Fruit fly (Drosophila melanogaster) whole organism, embryonic: ENCODE data around the gene Naxd.

Source experiments
- CG10321 ChIP-seq: fragments of 200-800 bp; sonication (Bioruptor generic); IDR thresholded peaks from 2 replicates; pipeline ENCODE4 v1.3.6; 2022; ENCODE audit warnings: missing biosample characterization, missing genetic modification characterization
- CG10979 ChIP-seq: fragments of 200-800 bp; sonication (Bioruptor generic); optimal IDR thresholded peaks from 2 replicates; lab custom pipeline; 2018; ENCODE audit warnings: missing biosample characterization, mild to moderate bottlenecking, missing genetic modification characterization, moderate library complexity
- CG11398 ChIP-seq: fragments of 200-800 bp; sonication (Bioruptor generic); optimal IDR thresholded peaks from 2 replicates; lab custom pipeline; 2016; ENCODE audit warnings: missing biosample characterization, missing genetic modification characterization
- CG15696 ChIP-seq: fragments of 200-800 bp; sonication (Bioruptor generic); optimal IDR thresholded peaks from 2 replicates; lab custom pipeline; 2019; ENCODE audit warnings: missing biosample characterization, mild to moderate bottlenecking, missing genetic modification characterization, moderate library complexity
- CG16813 ChIP-seq: fragments of 200-800 bp; sonication (Bioruptor generic); IDR thresholded peaks from 3 replicates; pipeline ENCODE4 v1.3.6; 2022; ENCODE audit warnings: missing biosample characterization, missing genetic modification characterization; ENCODE audit not compliant: partially characterized antibody
- CG17361 ChIP-seq: fragments of 200-800 bp; sonication (Bioruptor generic); IDR thresholded peaks from 3 replicates; pipeline ENCODE4 v1.3.6; 2022; ENCODE audit warnings: missing biosample characterization, missing genetic modification characterization
- CG17385 ChIP-seq: fragments of 200-800 bp; sonication (Bioruptor generic); optimal IDR thresholded peaks from 3 replicates; lab custom pipeline; 2018; ENCODE audit warnings: missing biosample characterization, mild to moderate bottlenecking, missing genetic modification characterization
- CG1792 ChIP-seq: fragments of 200-800 bp; sonication (Bioruptor generic); optimal IDR thresholded peaks from 2 replicates; lab custom pipeline; 2016; ENCODE audit warnings: missing biosample characterization, missing genetic modification characterization
- CG18262 ChIP-seq: fragments of 200-800 bp; optimal IDR thresholded peaks from 3 replicates; lab custom pipeline; 2019; ENCODE audit warnings: missing biosample characterization, mild to moderate bottlenecking, missing genetic modification characterization, moderate library complexity
- CG1832 ChIP-seq: fragments of 200-800 bp; sonication (Bioruptor generic); optimal IDR thresholded peaks from 2 replicates; lab custom pipeline; 2017; ENCODE audit warnings: missing biosample characterization, mild to moderate bottlenecking, missing genetic modification characterization, inconsistent platforms
- CG2199 ChIP-seq: fragments of 200-800 bp; sonication (Bioruptor generic); IDR thresholded peaks from 3 replicates; pipeline ENCODE4 v1.3.6; 2022; ENCODE audit warnings: missing biosample characterization, missing genetic modification characterization
- CG2202 ChIP-seq: fragments of 200-800 bp; sonication (Bioruptor generic); optimal IDR thresholded peaks from 2 replicates; lab custom pipeline; 2018; ENCODE audit warnings: missing biosample characterization, mild to moderate bottlenecking, missing genetic modification characterization
- CG34224 ChIP-seq: fragments of 200-800 bp; sonication (Bioruptor generic); IDR thresholded peaks from 3 replicates; pipeline ENCODE4 v1.3.6; 2022; ENCODE audit warnings: missing biosample characterization, missing genetic modification characterization; ENCODE audit not compliant: partially characterized antibody
- CG4424 ChIP-seq: fragments of 200-800 bp; sonication (Bioruptor generic); optimal IDR thresholded peaks from 3 replicates; lab custom pipeline; 2016; ENCODE audit warnings: missing biosample characterization, missing genetic modification characterization
- CG5953 ChIP-seq: fragments of 200-800 bp; sonication (Bioruptor generic); IDR thresholded peaks from 2 replicates; pipeline ENCODE4 v1.3.6; 2022; ENCODE audit warnings: missing biosample characterization, missing genetic modification characterization
- CG6272 ChIP-seq: fragments of 200-800 bp; sonication (Bioruptor generic); IDR thresholded peaks from 2 replicates; pipeline ENCODE4 v1.3.6; 2022; ENCODE audit warnings: missing biosample characterization, missing genetic modification characterization
- CG7357 ChIP-seq: fragments of 200-800 bp; sonication (Bioruptor generic); IDR thresholded peaks from 3 replicates; pipeline ENCODE4 v1.3.6; 2022; ENCODE audit warnings: missing biosample characterization, missing genetic modification characterization
- CG7928 ChIP-seq: fragments of 200-800 bp; sonication (Bioruptor generic); optimal IDR thresholded peaks from 2 replicates; lab custom pipeline; 2017; ENCODE audit warnings: missing biosample characterization, mild to moderate bottlenecking, missing genetic modification characterization
- CG8388 ChIP-seq: fragments of 200-800 bp; sonication (Bioruptor generic); optimal IDR thresholded peaks from 2 replicates; lab custom pipeline; 2019; ENCODE audit warnings: missing biosample characterization, mild to moderate bottlenecking, missing genetic modification characterization, moderate library complexity
- CG8924 ChIP-seq: fragments of 200-800 bp; optimal IDR thresholded peaks from 3 replicates; lab custom pipeline; 2019; ENCODE audit warnings: missing biosample characterization, mild to moderate bottlenecking, missing genetic modification characterization, moderate library complexity
- CG9437 ChIP-seq: fragments of 200-800 bp; sonication (Bioruptor generic); optimal IDR thresholded peaks from 2 replicates; lab custom pipeline; 2018; ENCODE audit warnings: missing biosample characterization, mild to moderate bottlenecking, missing genetic modification characterization
- Camta ChIP-seq: fragments of 200-800 bp; sonication (Bioruptor generic); optimal IDR thresholded peaks from 2 replicates; lab custom pipeline; 2016; ENCODE audit warnings: missing biosample characterization, missing genetic modification characterization
- CkIIα-i1 ChIP-seq: fragments of 200-800 bp; sonication (Bioruptor generic); IDR thresholded peaks from 2 replicates; pipeline ENCODE4 v1.3.6; 2022; ENCODE audit warnings: missing biosample characterization, missing genetic modification characterization
- Dfd ChIP-seq, 2 experiments: fragments of >200 bp; optimal IDR thresholded peaks; 2 replicates each; lab custom pipeline; 2017; ENCODE audit warnings: missing biosample characterization in 2 of 2, missing genetic modification characterization in 2 of 2
- Dip3 ChIP-seq: fragments of 200-800 bp; sonication (Bioruptor generic); optimal IDR thresholded peaks from 3 replicates; lab custom pipeline; 2016; ENCODE audit warnings: missing biosample characterization, missing genetic modification characterization
- HHEX ChIP-seq: fragments of 200-800 bp; sonication (Bioruptor generic); optimal IDR thresholded peaks from 3 replicates; lab custom pipeline; 2017; ENCODE audit warnings: missing biosample characterization, mild to moderate bottlenecking, missing genetic modification characterization, missing genetic modification reagents
- HLH3B ChIP-seq: fragments of 200-800 bp; sonication (Bioruptor generic); IDR thresholded peaks from 2 replicates; pipeline ENCODE4 v1.3.6; 2022; ENCODE audit warnings: missing biosample characterization, missing genetic modification characterization
- HLH4C ChIP-seq: fragments of 200-800 bp; sonication (Bioruptor generic); IDR thresholded peaks from 3 replicates; pipeline ENCODE4 v1.3.6; 2022; ENCODE audit warnings: missing biosample characterization, missing genetic modification characterization; ENCODE audit not compliant: partially characterized antibody
- Hand ChIP-seq: fragments of 200-800 bp; sonication (Bioruptor generic); optimal IDR thresholded peaks from 2 replicates; lab custom pipeline; 2017; ENCODE audit warnings: mild to moderate bottlenecking, missing biosample characterization, missing genetic modification reagents, missing genetic modification characterization
- Hr51 ChIP-seq, 2 experiments: fragments of 200-800 bp; sonication (Bioruptor generic); optimal IDR thresholded peaks; 2 replicates in 1 of 2; 3 replicates in 1 of 2; lab custom pipeline; 2016 to 2018; ENCODE audit warnings: missing biosample characterization in 2 of 2, missing genetic modification characterization in 2 of 2, mild to moderate bottlenecking in 1 of 2, moderate library complexity in 1 of 2
- Max ChIP-seq: fragments of 200-800 bp; sonication (Bioruptor generic); optimal IDR thresholded peaks from 2 replicates; lab custom pipeline; 2016; ENCODE audit warnings: missing biosample characterization, mild to moderate bottlenecking, missing genetic modification characterization
- Med ChIP-seq: fragments of 200-800 bp; sonication (Bioruptor generic); peaks from one replicate; lab custom pipeline; 2016; ENCODE audit warnings: missing biosample characterization, missing genetic modification characterization, mild to moderate bottlenecking, inconsistent platforms, moderate library complexity
- Nf-YA ChIP-seq: fragments of 200-800 bp; sonication (Bioruptor generic); IDR thresholded peaks from 2 replicates; pipeline ENCODE4 v1.3.6; 2022; ENCODE audit warnings: missing biosample characterization, missing genetic modification characterization
- Taf1 ChIP-seq: fragments of 200-800 bp; sonication (Bioruptor generic); IDR thresholded peaks from 2 replicates; pipeline ENCODE4 v1.3.6; 2022; ENCODE audit warnings: missing biosample characterization, missing genetic modification characterization
- ap ChIP-seq: fragments of 200-800 bp; sonication (Bioruptor generic); IDR thresholded peaks from 2 replicates; pipeline ENCODE4 v1.3.6; 2022; ENCODE audit warnings: missing biosample characterization, missing genetic modification characterization
- croc ChIP-seq: fragments of 200-800 bp; sonication (Bioruptor generic); conservative IDR thresholded peaks from 3 replicates; pipeline ENCODE4 v1.3.6; 2022; ENCODE audit warnings: missing biosample characterization, missing genetic modification characterization
- grn ChIP-seq: fragments of 200-800 bp; sonication (Bioruptor generic); optimal IDR thresholded peaks from 3 replicates; lab custom pipeline; 2017; ENCODE audit warnings: missing biosample characterization, missing genetic modification characterization
- hth ChIP-seq: fragments of >200 bp; optimal IDR thresholded peaks from 2 replicates; lab custom pipeline; 2017; ENCODE audit warnings: inconsistent platforms
- kah ChIP-seq: fragments of 200-800 bp; sonication (Bioruptor generic); optimal IDR thresholded peaks from 2 replicates; lab custom pipeline; 2018; ENCODE audit warnings: missing biosample characterization, mild to moderate bottlenecking, missing genetic modification characterization
- klu ChIP-seq: fragments of 200-800 bp; sonication (Bioruptor generic); IDR thresholded peaks from 2 replicates; pipeline ENCODE4 v1.3.6; 2022; ENCODE audit warnings: missing biosample characterization, missing genetic modification characterization
- kni ChIP-seq: fragments of 200-800 bp; sonication (Bioruptor generic); optimal IDR thresholded peaks from 3 replicates; lab custom pipeline; 2017; ENCODE audit warnings: mild to moderate bottlenecking, missing biosample characterization, missing genetic modification reagents, missing genetic modification characterization
- knrl ChIP-seq: fragments of 200-800 bp; sonication (Bioruptor generic); IDR thresholded peaks from 3 replicates; pipeline ENCODE4 v1.3.6; 2022; ENCODE audit warnings: missing biosample characterization, missing genetic modification characterization; ENCODE audit not compliant: partially characterized antibody
- mld ChIP-seq: fragments of 200-800 bp; sonication (Bioruptor generic); IDR thresholded peaks from 3 replicates; pipeline ENCODE4 v1.3.6; 2022; ENCODE audit warnings: missing biosample characterization, missing genetic modification characterization; ENCODE audit not compliant: partially characterized antibody
- odd ChIP-seq: fragments of 200-800 bp; sonication (Bioruptor generic); optimal IDR thresholded peaks from 2 replicates; lab custom pipeline; 2017; ENCODE audit warnings: missing biosample characterization, mild to moderate bottlenecking, missing genetic modification characterization
- scrt ChIP-seq: fragments of 200-800 bp; sonication (Bioruptor generic); optimal IDR thresholded peaks from 2 replicates; lab custom pipeline; 2018; ENCODE audit warnings: missing biosample characterization, mild to moderate bottlenecking, missing genetic modification characterization, moderate library complexity
- sens ChIP-seq: fragments of 200-800 bp; sonication (Bioruptor generic); peaks from one replicate; lab custom pipeline; 2016; ENCODE audit warnings: missing biosample characterization, missing genetic modification characterization
- tll ChIP-seq, 2 experiments: fragments of 200-800 bp in 1 of 2; fragments of >200 bp in 1 of 2; sonication (Bioruptor generic) in 1 of 2; optimal IDR thresholded peaks; 2 replicates each; lab custom pipeline; 2017 to 2019; ENCODE audit warnings: missing biosample characterization in 2 of 2, missing genetic modification characterization in 2 of 2, mild to moderate bottlenecking in 1 of 2, moderate library complexity in 1 of 2
- tup ChIP-seq: fragments of 200-800 bp; sonication (Bioruptor generic); optimal IDR thresholded peaks from 2 replicates; lab custom pipeline; 2016; ENCODE audit warnings: missing biosample characterization, mild to moderate bottlenecking, missing genetic modification characterization, moderate library complexity

Gene Naxd

DNA sequence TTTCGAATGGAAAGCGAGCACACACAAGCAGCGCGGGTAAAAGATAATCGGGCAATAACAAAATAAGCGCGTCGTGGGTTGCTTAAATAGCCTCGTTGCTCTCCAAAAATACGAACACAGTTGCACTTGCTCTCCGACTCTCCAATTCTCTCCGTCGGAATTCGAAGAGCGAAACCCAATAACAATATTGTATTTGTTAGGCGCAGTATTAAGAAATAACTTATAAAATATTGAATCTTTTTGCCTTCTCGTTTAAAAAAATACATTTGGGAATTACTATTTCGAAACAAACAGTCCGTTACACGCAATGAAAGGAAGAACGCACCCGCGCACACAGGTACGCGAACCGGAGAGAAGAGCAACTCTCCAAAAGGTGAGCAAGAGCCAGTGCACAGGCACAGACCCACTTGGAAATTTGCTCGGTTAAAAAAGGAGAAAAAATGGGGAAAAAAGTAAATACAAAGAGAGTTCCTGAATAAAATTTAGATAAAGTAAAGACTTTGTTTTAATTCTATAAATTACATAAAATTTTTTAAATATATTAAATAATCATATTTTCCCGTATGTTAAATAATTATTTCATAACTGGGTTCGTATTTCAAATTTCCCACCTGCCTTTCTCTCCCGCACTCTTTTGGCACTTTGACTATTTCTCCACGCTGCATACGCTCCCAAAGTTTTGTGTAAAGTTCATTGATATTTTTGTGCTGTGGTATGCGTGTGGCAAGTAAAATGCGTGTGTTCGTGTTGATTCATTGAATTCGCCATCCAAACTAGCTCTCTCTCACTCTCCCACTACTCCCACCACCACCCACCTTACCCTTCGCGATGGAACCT, 10.9 kb downstream of the Naxd start, which contains the start of gene Mkp3 (continued):
- TF ChIP-seq CG10321 (GFP tag; lab: Robert Waterston, UW) (peak; percentile 62; the same call in 1 of the 2 replicates), CG8388 (GFP tag; lab: Kevin White, UChicago) (peak; percentile 89), scrt (peak; percentile 89), ap (GFP tag; lab: Robert Waterston, UW) (peak; percentile 76), Hr51 (GFP tag; optimal IDR thresholded peaks at IDR 0.05; lab: Kevin White, UChicago) (peak; percentile 35 to 95), CG15696 (tag; lab: Kevin White, UChicago) (peak; percentile 67), CG2202 (peak; percentile 55), CG8924 (tag; lab: Kevin White, UChicago) (peak; percentile 91), CG18262 (tag; lab: Kevin White, UChicago) (peak; percentile 100), CG11398 (GFP tag; lab: Kevin White, UChicago) (no peak), HHEX (peak; percentile 92), HLH3B (GFP tag; lab: Robert Waterston, UW) (peak; percentile 92), CG16813 (GFP tag; lab: Robert Waterston, UW) (no peak), Dip3 (GFP tag; lab: Kevin White, UChicago) (no peak), Taf1 (GFP tag; lab: Robert Waterston, UW) (peak; percentile 79), CkIIα-i1 (peak; percentile 52; the same call in 1 of the 2 replicates), CG7357 (GFP tag; lab: Robert Waterston, UW) (peak; percentile 79), CG1832 (GFP tag; lab: Kevin White, UChicago) (no peak), croc (peak; percentile 68; the same call in 1 of the 3 replicates), Dfd (GFP tag; optimal IDR thresholded peaks at IDR 0.05; lab: Kevin White, UChicago) (no peak), tll (GFP tag; optimal IDR thresholded peaks at IDR 0.05; lab: Kevin White, UChicago) (no peak), hth (lab: Kevin White, UChicago) (no peak), CG9437 (GFP tag; lab: Kevin White, UChicago) (peak; percentile 80), CG1792 (GFP tag; lab: Kevin White, UChicago) (no peak), kah (GFP tag; lab: Kevin White, UChicago) (peak; percentile 57), tup (GFP tag; lab: Kevin White, UChicago) (peak; percentile 42)

DNA sequence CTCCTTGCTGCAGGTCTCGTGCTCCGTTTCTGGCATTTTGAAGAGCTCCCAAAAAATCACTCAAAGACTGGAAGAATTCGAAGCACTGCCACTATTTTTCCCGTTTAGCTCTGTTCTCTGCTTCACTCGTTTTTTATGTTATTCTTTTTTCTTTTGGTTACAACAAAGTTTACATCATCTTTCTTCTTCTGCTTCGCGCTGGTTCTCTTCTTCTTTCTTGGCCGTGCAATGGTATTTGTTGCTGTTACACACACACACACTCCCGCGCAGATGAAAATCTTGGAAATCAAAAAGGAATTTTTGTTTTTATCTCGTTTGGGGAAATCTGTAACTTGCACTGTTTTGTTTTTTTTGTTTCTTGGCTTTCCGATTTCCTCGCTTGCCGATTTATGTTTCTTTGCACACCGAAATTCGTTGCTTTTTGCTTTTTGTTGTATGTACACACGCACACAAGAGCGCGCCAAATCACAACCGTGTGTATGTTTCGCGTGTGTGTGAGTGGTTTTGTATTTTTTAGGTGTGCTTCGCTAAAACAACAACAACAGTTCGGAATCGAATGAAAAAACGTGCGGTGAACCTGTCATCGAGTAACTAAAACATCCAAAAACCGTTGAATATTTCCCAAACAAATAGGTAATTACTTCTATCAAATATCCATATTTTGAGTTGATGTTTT, 11.7 kb downstream of the Naxd start:
- TF ChIP-seq CG5953 (GFP tag; lab: Robert Waterston, UW) (no peak), Max (GFP tag; lab: Kevin White, UChicago) (no peak), mld (GFP tag; lab: Robert Waterston, UW) (no peak), HLH4C (no peak), CG4424 (GFP tag; lab: Kevin White, UChicago) (no peak), grn (peak; percentile 37), CG17385 (GFP tag; lab: Kevin White, UChicago) (peak; percentile 92), knrl (GFP tag; lab: Robert Waterston, UW) (no peak), sens (peak; percentile 38), klu (GFP tag; lab: Robert Waterston, UW) (no peak), CG7928 (GFP tag; lab: Kevin White, UChicago) (no peak), CG2199 (GFP tag; lab: Robert Waterston, UW) (no peak), kni (GFP tag; lab: Kevin White, UChicago) (no peak), CG10979 (tag; lab: Kevin White, UChicago) (no peak), Camta (GFP tag; lab: Kevin White, UChicago) (no peak), CG6272 (GFP tag; lab: Robert Waterston, UW) (no peak), odd (GFP tag; lab: Kevin White, UChicago) (no peak), Hand (GFP tag; lab: Kevin White, UChicago) (no peak), CG17361 (GFP tag; lab: Robert Waterston, UW) (no peak), Nf-YA (no peak), Med (GFP tag; lab: Kevin White, UChicago) (peak; percentile 74), CG34224 (no peak)
